Fruit fly (Drosophila melanogaster) whole organism, wandering third instar larva: ENCODE measurements around the gene Ugt37C2.

Experiments used
- Abd-B ChIP-seq: fragments of >200 bp; optimal IDR thresholded peaks from 2 replicates; lab custom pipeline; 2017; ENCODE audit warnings: missing biosample characterization, missing genetic modification characterization
- CG9705 ChIP-seq: fragments of 200-800 bp; sonication (Bioruptor generic); optimal IDR thresholded peaks from 2 replicates; lab custom pipeline; 2018; ENCODE audit warnings: missing biosample characterization, mild to moderate bottlenecking, missing genetic modification characterization
- CrebA ChIP-seq: fragments of 200-800 bp; sonication (Bioruptor generic); optimal IDR thresholded peaks from 2 replicates; lab custom pipeline; 2016; ENCODE audit warnings: missing biosample characterization, mild to moderate bottlenecking, missing genetic modification characterization, borderline replicate concordance
- Dfd ChIP-seq: fragments of >200 bp; optimal IDR thresholded peaks from 2 replicates; lab custom pipeline; 2017; ENCODE audit warnings: missing biosample characterization, missing genetic modification characterization
- Dif ChIP-seq: fragments of 200-275, 200-300 bp; sonication (Bioruptor generic); optimal IDR thresholded peaks from 2 replicates; lab custom pipeline; 2018; ENCODE audit warnings: missing biosample characterization, missing genetic modification characterization; ENCODE audit not compliant: partially characterized antibody
- GATAd ChIP-seq: sonication (Bioruptor generic); optimal IDR thresholded peaks from 2 replicates; lab custom pipeline; 2016; ENCODE audit warnings: missing biosample characterization, missing genetic modification characterization
- HLH106 ChIP-seq: fragments of 200-800 bp; optimal IDR thresholded peaks from 3 replicates; lab custom pipeline; 2019; ENCODE audit warnings: missing biosample characterization, mild to moderate bottlenecking, missing genetic modification characterization, moderate library complexity
- Hr78 ChIP-seq: fragments of >200 bp; optimal IDR thresholded peaks from 2 replicates; lab custom pipeline; 2017; ENCODE audit warnings: missing biosample characterization, missing genetic modification characterization
- Hr83 ChIP-seq: fragments of 200-300 bp; sonication (Bioruptor generic); optimal IDR thresholded peaks from 2 replicates; lab custom pipeline; 2016; ENCODE audit warnings: missing biosample characterization, mild to moderate bottlenecking, missing genetic modification characterization, moderate library complexity; ENCODE audit not compliant: poor library complexity, severe bottlenecking
- Jra ChIP-seq: sonication (Bioruptor generic); optimal IDR thresholded peaks from 2 replicates; lab custom pipeline; 2016; ENCODE audit warnings: missing biosample characterization, missing genetic modification characterization
- Mio ChIP-seq: sonication (Bioruptor generic); optimal IDR thresholded peaks from 2 replicates; lab custom pipeline; 2016; ENCODE audit warnings: missing biosample characterization, missing genetic modification characterization
- Myc ChIP-seq: fragments of >200 bp; optimal IDR thresholded peaks from 2 replicates; lab custom pipeline; 2017
- N ChIP-seq: fragments of >200 bp; optimal IDR thresholded peaks from 2 replicates; lab custom pipeline; 2018; ENCODE audit warnings: missing biosample characterization, missing external identifiers, missing genetic modification characterization
- OdsH ChIP-seq: fragments of 200-800 bp; sonication (Bioruptor generic); optimal IDR thresholded peaks from 2 replicates; lab custom pipeline; 2016; ENCODE audit warnings: missing biosample characterization, mild to moderate bottlenecking, missing genetic modification characterization
- Rel ChIP-seq, 2 experiments: fragments of 200-800 bp; sonication (Bioruptor generic) in 1 of 2; optimal IDR thresholded peaks; 2 replicates in 1 of 2; 3 replicates in 1 of 2; lab custom pipeline; 2016 to 2019; ENCODE audit warnings: mild to moderate bottlenecking in 2 of 2, missing biosample characterization in 2 of 2, missing genetic modification characterization in 2 of 2, moderate library complexity in 1 of 2
- Vsx2 ChIP-seq: fragments of 200-300, 225-300 bp; sonication (Bioruptor generic); optimal IDR thresholded peaks from 2 replicates; lab custom pipeline; 2018; ENCODE audit warnings: missing biosample characterization, missing genetic modification characterization; ENCODE audit not compliant: partially characterized antibody
- br ChIP-seq: fragments of 200-800 bp; sonication (Bioruptor generic); optimal IDR thresholded peaks from 2 replicates; lab custom pipeline; 2016; ENCODE audit warnings: missing biosample characterization, missing genetic modification characterization
- dl ChIP-seq, 2 experiments: fragments of 175-275, 200-275 bp in 1 of 2; fragments of 200-275 bp in 1 of 2; sonication (Bioruptor generic); optimal IDR thresholded peaks; lab custom pipeline; 2018; ENCODE audit warnings: mild to moderate bottlenecking in 2 of 2, missing biosample characterization in 2 of 2, missing genetic modification characterization in 2 of 2, moderate library complexity in 2 of 2; ENCODE audit not compliant: partially characterized antibody in 2 of 2, insufficient read depth in 1 of 2
- dmrt93B ChIP-seq: fragments of 200-800 bp; sonication (Bioruptor generic); optimal IDR thresholded peaks from 2 replicates; lab custom pipeline; 2018; ENCODE audit warnings: missing biosample characterization, mild to moderate bottlenecking, missing genetic modification characterization
- dsf ChIP-seq: sonication (Bioruptor generic); optimal IDR thresholded peaks from 2 replicates; lab custom pipeline; 2016; ENCODE audit warnings: missing biosample characterization, missing genetic modification characterization, borderline replicate concordance
- ey ChIP-seq: fragments of 200-800 bp; sonication (Bioruptor generic); optimal IDR thresholded peaks from 2 replicates; lab custom pipeline; 2016; ENCODE audit warnings: missing biosample characterization, missing genetic modification characterization
- foxo ChIP-seq, 2 experiments: fragments of 200-800 bp; sonication (Bioruptor generic); optimal IDR thresholded peaks; 2 replicates in 1 of 2; 3 replicates in 1 of 2; lab custom pipeline; 2016 to 2017; ENCODE audit warnings: missing biosample characterization in 2 of 2, missing genetic modification characterization in 2 of 2
- fru ChIP-seq: fragments of 200-800 bp; sonication (Bioruptor generic); optimal IDR thresholded peaks from 3 replicates; lab custom pipeline; 2016; ENCODE audit warnings: missing biosample characterization, mild to moderate bottlenecking, missing genetic modification characterization
- h ChIP-seq: fragments of 200-800 bp; sonication (Bioruptor generic); optimal IDR thresholded peaks from 3 replicates; lab custom pipeline; 2016; ENCODE audit warnings: missing biosample characterization, mild to moderate bottlenecking, missing genetic modification characterization
- jim ChIP-seq: fragments of 175-275, 200-325 bp; sonication (Bioruptor generic); optimal IDR thresholded peaks from 2 replicates; lab custom pipeline; 2016; ENCODE audit warnings: missing biosample characterization, mild to moderate bottlenecking, missing genetic modification characterization
- lola ChIP-seq: fragments of >200 bp; optimal IDR thresholded peaks from 2 replicates; lab custom pipeline; 2017; ENCODE audit warnings: missing biosample characterization, missing genetic modification characterization
- pan ChIP-seq: fragments of >200 bp; optimal IDR thresholded peaks from 2 replicates; lab custom pipeline; 2017
- psq ChIP-seq: fragments of 200-800 bp; sonication (Bioruptor generic); optimal IDR thresholded peaks from 3 replicates; lab custom pipeline; 2017; ENCODE audit warnings: missing biosample characterization, mild to moderate bottlenecking, missing genetic modification characterization, moderate library complexity
- sage ChIP-seq: fragments of 200-800 bp; sonication (Bioruptor generic); optimal IDR thresholded peaks from 2 replicates; lab custom pipeline; 2016; ENCODE audit warnings: missing biosample characterization, mild to moderate bottlenecking, missing genetic modification characterization
- sv ChIP-seq: fragments of 200-800 bp; sonication (Bioruptor generic); optimal IDR thresholded peaks from 3 replicates; lab custom pipeline; 2016; ENCODE audit warnings: missing biosample characterization, missing genetic modification characterization
- tai ChIP-seq: sonication (Bioruptor generic); optimal IDR thresholded peaks from 2 replicates; lab custom pipeline; 2016; ENCODE audit warnings: missing biosample characterization, missing genetic modification characterization
- woc ChIP-seq: sonication (Bioruptor generic); optimal IDR thresholded peaks from 2 replicates; lab custom pipeline; 2016; ENCODE audit warnings: missing biosample characterization, mild to moderate bottlenecking, missing genetic modification characterization

The Ugt37C2 gene

dm6 chr2L:16764480-16764879 lies 29.5 kb upstream of the Ugt37C2 start:
- TF ChIP-seq sage (GFP tag; lab: Kevin White, UChicago), result no peak
- no peak for TF ChIP-seq sv (GFP tag; lab: Kevin White, UChicago)

DNA sequence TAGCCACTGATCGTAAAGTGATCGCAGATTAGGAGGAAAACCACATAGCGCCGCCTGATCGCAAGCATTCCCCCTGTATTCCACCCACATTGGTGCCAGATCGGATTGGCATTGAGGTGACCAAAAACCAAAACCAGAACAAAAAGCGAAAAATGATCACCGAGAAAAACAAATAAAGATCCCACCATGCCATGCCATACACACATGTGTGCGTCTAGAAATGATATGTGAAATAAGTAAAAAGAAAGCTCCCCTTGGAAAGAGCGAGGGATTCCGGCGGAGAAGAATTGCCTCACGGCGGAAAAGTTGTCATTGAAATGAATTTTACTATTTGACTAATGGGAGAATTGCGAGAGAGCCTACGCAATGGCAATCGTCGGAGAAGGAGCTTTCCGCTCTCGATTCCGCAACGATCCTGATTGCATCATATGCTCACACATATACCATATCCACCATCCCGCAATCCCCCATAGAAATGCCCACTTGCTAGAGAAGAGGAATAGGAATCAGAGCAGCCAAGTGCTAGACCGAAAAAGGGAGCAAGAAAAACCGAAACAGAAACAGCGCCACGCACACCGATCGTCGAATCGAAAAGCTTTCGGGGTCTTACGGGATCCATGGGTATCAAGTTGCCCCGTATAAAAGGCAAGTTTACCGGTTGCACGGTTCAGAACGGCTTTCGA lies 27.8 kb upstream of the Ugt37C2 start, which contains the start of gene Mhc:
Gene Mhc, plus strand, starts transcription at position 497 of the 683 bp plus-strand sequence.
- TF ChIP-seq Rel (GFP tag; optimal IDR thresholded peaks at IDR 0.05; lab: Kevin White, UChicago) (no peak), Rel (tag; optimal IDR thresholded peaks at IDR 0.05; lab: Kevin White, UChicago) (no peak), h (GFP tag; lab: Kevin White, UChicago) (no peak), psq (no peak), tai (GFP tag; lab: Kevin White, UChicago) (no peak), sage (GFP tag; lab: Kevin White, UChicago) (no peak), CrebA (no peak), br (GFP tag; lab: Kevin White, UChicago) (no peak), Mio (no peak), Abd-B (GFP tag; lab: Kevin White, UChicago) (no peak)

- no peak for TF ChIP-seq CrebA
- no peak for TF ChIP-seq dsf
- no peak for TF ChIP-seq dl (GFP tag; optimal IDR thresholded peaks at IDR 0.05; lab: Kevin White, UChicago; ENCODE audit: insufficient read depth in 1 of 2, partially characterized antibody in 2 of 2)
- TF ChIP-seq CG9705 (GFP tag; lab: Kevin White, UChicago), result no peak
- TF ChIP-seq ey (GFP tag; lab: Kevin White, UChicago), result no peak
- no peak for TF ChIP-seq woc (GFP tag; lab: Kevin White, UChicago)
Measured at dm6 chr2L:16787548-16787947, 6.5 kb upstream of the Ugt37C2 start.

DNA sequence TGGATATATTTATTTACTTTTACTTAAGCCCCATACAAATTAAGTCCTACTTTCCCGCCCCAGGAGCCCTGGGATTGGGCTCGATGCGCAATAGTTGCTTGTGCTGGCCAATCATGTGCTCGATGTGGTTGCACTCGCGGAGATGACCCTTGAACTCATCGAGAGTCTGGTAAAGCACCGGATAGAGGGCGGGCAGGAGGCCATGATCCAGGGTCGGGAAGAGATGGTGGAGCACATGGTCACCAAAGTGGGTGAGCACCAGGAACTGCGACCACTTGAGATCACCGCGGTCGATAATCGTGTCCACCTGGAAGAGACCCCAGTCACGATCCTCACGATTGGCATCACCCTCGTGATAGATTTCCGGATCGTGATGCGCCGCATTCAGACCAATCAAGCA lies 5.1 kb upstream of the Ugt37C2 start:
- TF ChIP-seq Dif (no peak), woc (GFP tag; lab: Kevin White, UChicago) (no peak), fru (GFP tag; lab: Kevin White, UChicago) (no peak), Abd-B (GFP tag; lab: Kevin White, UChicago) (no peak), h (GFP tag; lab: Kevin White, UChicago) (no peak), dmrt93B (no peak), lola (no peak), CG9705 (GFP tag; lab: Kevin White, UChicago) (no peak), psq (no peak), Vsx2 (GFP tag; lab: Kevin White, UChicago) (no peak), sage (GFP tag; lab: Kevin White, UChicago) (no peak), Dfd (GFP tag; lab: Kevin White, UChicago) (no peak), OdsH (GFP tag; lab: Kevin White, UChicago) (no peak), HLH106 (tag; lab: Kevin White, UChicago) (no peak), sv (GFP tag; lab: Kevin White, UChicago) (no peak), br (GFP tag; lab: Kevin White, UChicago) (no peak), CrebA (no peak), N (GFP tag; lab: Kevin White, UChicago) (no peak), Hr78 (GFP tag; lab: Kevin White, UChicago) (no peak), pan (lab: Kevin White, UChicago) (no peak)
- TF ChIP-seq, all 38 proteins: peak for 0

dm6 chr2L:16789880-16790279 lies 4.1 kb upstream of the Ugt37C2 start:
- TF ChIP-seq CG9705 (GFP tag; lab: Kevin White, UChicago), result no peak
- TF ChIP-seq GATAd (GFP tag; lab: Kevin White, UChicago), result no peak
- TF ChIP-seq jim (GFP tag; lab: Kevin White, UChicago), result no peak
- no peak for TF ChIP-seq dsf
- no peak for TF ChIP-seq woc (GFP tag; lab: Kevin White, UChicago)
- no peak for TF ChIP-seq sage (GFP tag; lab: Kevin White, UChicago)
- TF ChIP-seq CrebA, result no peak
- no peak for TF ChIP-seq Myc
- TF ChIP-seq Dif, result no peak
- TF ChIP-seq sv (GFP tag; lab: Kevin White, UChicago), result no peak
- no peak for TF ChIP-seq Dfd (GFP tag; lab: Kevin White, UChicago)
- no peak for TF ChIP-seq fru (GFP tag; lab: Kevin White, UChicago)
- TF ChIP-seq OdsH (GFP tag; lab: Kevin White, UChicago), result no peak
- TF ChIP-seq Hr83 (GFP tag; lab: Kevin White, UChicago), result no peak
- TF ChIP-seq Vsx2 (GFP tag; lab: Kevin White, UChicago), result no peak
- TF ChIP-seq N (GFP tag; lab: Kevin White, UChicago), result no peak
- no peak for TF ChIP-seq HLH106 (tag; lab: Kevin White, UChicago)
- TF ChIP-seq Jra (GFP tag; lab: Kevin White, UChicago), result no peak
- no peak for TF ChIP-seq foxo (GFP tag; optimal IDR thresholded peaks at IDR 0.05; lab: Kevin White, UChicago)
